Worm (Caenorhabditis elegans) whole organism, L4 larva: Measurements from ENCODE around the gene tag-153.

Experiments
- F26F4.8 ChIP-seq: fragments of 200-800 bp; sonication (Bioruptor generic); conservative IDR thresholded peaks from 2 replicates; pipeline ENCODE4 v1.3.6; 2022; ENCODE audit warnings: missing genetic modification characterization, missing compliant biosample characterization
- F37D6.2 ChIP-seq: sonication (generic microtip); optimal IDR thresholded peaks from 2 replicates; lab custom pipeline; 2016; ENCODE audit warnings: mild to moderate bottlenecking, missing genetic modification characterization, missing compliant biosample characterization
- F44E2.7 ChIP-seq: fragments of 200-800 bp; sonication (Bioruptor generic); IDR thresholded peaks from 2 replicates; pipeline ENCODE4 v2.1.2; 2022; ENCODE audit warnings: missing genetic modification characterization, missing compliant biosample characterization
- F49E8.2 ChIP-seq: sonication (generic microtip); optimal IDR thresholded peaks from 2 replicates; lab custom pipeline; 2016; ENCODE audit warnings: missing compliant biosample characterization, mild to moderate bottlenecking, missing genetic modification characterization, borderline replicate concordance
- R02D3.7 ChIP-seq: fragments of 150-350 bp; sonication (generic microtip); optimal IDR thresholded peaks from 3 replicates; lab custom pipeline; 2014; ENCODE audit warnings: missing biosample characterization, missing genetic modification characterization
- Y105C5A.15 ChIP-seq: fragments of 200-800 bp; sonication (Bioruptor generic); IDR thresholded peaks from 2 replicates; pipeline ENCODE4 v1.3.6; 2022; ENCODE audit warnings: missing genetic modification characterization, missing compliant biosample characterization
- Y5F2A.4 ChIP-seq: fragments of 200-800 bp; sonication (Bioruptor generic); optimal IDR thresholded peaks from 2 replicates; lab custom pipeline; 2018; ENCODE audit warnings: mild to moderate bottlenecking, missing genetic modification characterization, missing compliant biosample characterization
- Y75B8A.6 ChIP-seq: fragments of 200-800 bp; sonication (Bioruptor generic); IDR thresholded peaks from 2 replicates; pipeline ENCODE4 v1.3.6; 2022; ENCODE audit warnings: missing genetic modification reagents, missing genetic modification characterization, missing compliant biosample characterization
- ZK337.2 ChIP-seq: fragments of 200-800 bp; sonication (Bioruptor generic); IDR thresholded peaks from 2 replicates; pipeline ENCODE4 v1.3.6; 2022; ENCODE audit warnings: missing genetic modification reagents, missing genetic modification characterization, missing compliant biosample characterization
- aly-2 ChIP-seq: sonication (generic microtip); optimal IDR thresholded peaks from 2 replicates; lab custom pipeline; 2018; ENCODE audit warnings: missing biosample characterization, missing genetic modification characterization
- ama-1 ChIP-seq: fragments of 150-350 bp; optimal IDR thresholded peaks from 2 replicates; lab custom pipeline; 2014; ENCODE audit warnings: inconsistent platforms, mixed read lengths
- attf-4 ChIP-seq: sonication (generic microtip); optimal IDR thresholded peaks from 3 replicates; lab custom pipeline; 2017; ENCODE audit warnings: missing biosample characterization, missing genetic modification characterization
- ceh-28 ChIP-seq: fragments of 150-350 bp; optimal IDR thresholded peaks from 2 replicates; lab custom pipeline; 2014; ENCODE audit warnings: missing biosample characterization, missing genetic modification reagents, missing genetic modification characterization
- ceh-62 ChIP-seq: sonication (generic microtip); optimal IDR thresholded peaks from 2 replicates; lab custom pipeline; 2017; ENCODE audit warnings: missing biosample characterization, missing genetic modification characterization
- ces-1 ChIP-seq: fragments of 150-350 bp; sonication (generic microtip); optimal IDR thresholded peaks from 4 replicates; lab custom pipeline; 2014; ENCODE audit warnings: missing biosample characterization, missing genetic modification reagents, missing genetic modification characterization
- cey-2 ChIP-seq: sonication (generic microtip); optimal IDR thresholded peaks from 3 replicates; lab custom pipeline; 2017; ENCODE audit warnings: missing genetic modification characterization, mild to moderate bottlenecking, missing compliant biosample characterization, antibody characterized with exemption, borderline replicate concordance; ENCODE audit not compliant: insufficient read depth
- ctbp-1 ChIP-seq: fragments of 200-800 bp; sonication (Bioruptor generic); IDR thresholded peaks from 2 replicates; pipeline ENCODE4 v1.3.6; 2022; ENCODE audit warnings: missing genetic modification reagents, missing genetic modification characterization, missing compliant biosample characterization
- daf-12 ChIP-seq: fragments of 150-350 bp; optimal IDR thresholded peaks from 2 replicates; lab custom pipeline; 2014; ENCODE audit warnings: missing biosample characterization, missing genetic modification reagents, missing genetic modification characterization
- daf-16 ChIP-seq, 3 experiments: sonication (generic microtip); optimal IDR thresholded peaks; 2 replicates each; lab custom pipeline; 2016 to 2017; ENCODE audit warnings: missing genetic modification characterization in 3 of 3, missing genetic modification reagents in 3 of 3, mild to moderate bottlenecking in 2 of 3, missing compliant biosample characterization in 2 of 3, missing biosample characterization in 1 of 3, moderate library complexity in 1 of 3
- daf-8 ChIP-seq: fragments of 200-800 bp; sonication (Bioruptor generic); IDR thresholded peaks from 2 replicates; pipeline ENCODE4 v1.3.6; 2022; ENCODE audit warnings: missing genetic modification characterization, missing compliant biosample characterization
- dmd-6 ChIP-seq: fragments of 200-800 bp; sonication (Bioruptor generic); IDR thresholded peaks from 2 replicates; pipeline ENCODE4 v1.3.6; 2022; ENCODE audit warnings: missing genetic modification reagents, missing genetic modification characterization, missing compliant biosample characterization
- dpl-1 ChIP-seq: fragments of 150-350 bp; optimal IDR thresholded peaks from 2 replicates; lab custom pipeline; 2014; ENCODE audit warnings: missing biosample characterization, missing genetic modification reagents, missing genetic modification characterization
- duxl-1 ChIP-seq: sonication (generic microtip); optimal IDR thresholded peaks from 2 replicates; lab custom pipeline; 2016; ENCODE audit warnings: mild to moderate bottlenecking, missing genetic modification characterization, moderate library complexity, missing compliant biosample characterization; ENCODE audit not compliant: poor library complexity
- dve-1 ChIP-seq: sonication (generic microtip); optimal IDR thresholded peaks from 2 replicates; lab custom pipeline; 2017; ENCODE audit warnings: antibody characterized with exemption, mild to moderate bottlenecking, missing genetic modification characterization, missing compliant biosample characterization; ENCODE audit not compliant: insufficient read depth
- egl-27 ChIP-seq: sonication (generic microtip); optimal IDR thresholded peaks from 3 replicates; lab custom pipeline; 2017; ENCODE audit warnings: missing biosample characterization, missing genetic modification reagents, missing genetic modification characterization
- hlh-11 ChIP-seq: fragments of 200-800 bp; sonication (Bioruptor generic); optimal IDR thresholded peaks from 2 replicates; lab custom pipeline; 2018; ENCODE audit warnings: mild to moderate bottlenecking, missing genetic modification characterization, missing compliant biosample characterization
- madf-5 ChIP-seq, 2 experiments: fragments of 200-800 bp; sonication (Bioruptor generic); IDR thresholded peaks; 2 replicates each; pipeline ENCODE4 v1.3.6; 2022; ENCODE audit warnings: missing compliant biosample characterization in 2 of 2, missing genetic modification characterization in 2 of 2
- madf-9 ChIP-seq: fragments of 200-800 bp; sonication (Bioruptor generic); conservative IDR thresholded peaks from 2 replicates; pipeline ENCODE4 v1.3.6; 2022; ENCODE audit warnings: missing genetic modification reagents, missing genetic modification characterization, missing compliant biosample characterization
- mes-2 ChIP-seq: sonication (generic microtip); optimal IDR thresholded peaks from 2 replicates; lab custom pipeline; 2016; ENCODE audit warnings: missing genotype, mild to moderate bottlenecking, missing genetic modification characterization, missing compliant biosample characterization; ENCODE audit not compliant: poor library complexity, severe bottlenecking
- mxl-3 ChIP-seq: fragments of 200-800 bp; sonication (Bioruptor generic); optimal IDR thresholded peaks from 2 replicates; lab custom pipeline; 2018; ENCODE audit warnings: mild to moderate bottlenecking, missing genetic modification characterization, missing compliant biosample characterization
- nhr-11 ChIP-seq: fragments of 150-350 bp; optimal IDR thresholded peaks from 2 replicates; lab custom pipeline; 2014; ENCODE audit warnings: missing biosample characterization, missing genetic modification characterization
- nhr-237 ChIP-seq: sonication (generic microtip); optimal IDR thresholded peaks from 2 replicates; lab custom pipeline; 2017; ENCODE audit warnings: missing biosample characterization, missing genetic modification characterization
- nhr-42 ChIP-seq: fragments of 200-800 bp; sonication (Bioruptor generic); IDR thresholded peaks from 2 replicates; pipeline ENCODE4 v1.3.6; 2022; ENCODE audit warnings: missing genetic modification characterization, missing compliant biosample characterization
- nhr-76 ChIP-seq: fragments of 150-350 bp; optimal IDR thresholded peaks from 2 replicates; lab custom pipeline; 2014; ENCODE audit warnings: missing biosample characterization, missing genetic modification characterization
- nhr-77 ChIP-seq: fragments of 150-350 bp; optimal IDR thresholded peaks from 2 replicates; lab custom pipeline; 2014; ENCODE audit warnings: missing biosample characterization, missing genetic modification characterization
- pha-4 ChIP-seq, 2 experiments: fragments of 150-350 bp in 1 of 2; fragments of 200-800 bp in 1 of 2; sonication (Bioruptor generic) in 1 of 2; IDR thresholded peaks in 1 of 2; optimal IDR thresholded peaks in 1 of 2; 2 replicates each; pipeline versions ENCODE4 v1.3.6 to Lab custom; 2014 to 2022; ENCODE audit warnings: missing genetic modification characterization in 2 of 2, missing genetic modification reagents in 2 of 2, missing biosample characterization in 1 of 2, missing compliant biosample characterization in 1 of 2
- pqm-1 ChIP-seq: sonication (generic microtip); optimal IDR thresholded peaks from 2 replicates; lab custom pipeline; 2017; ENCODE audit warnings: missing biosample characterization, missing genetic modification characterization
- sdz-12 ChIP-seq: fragments of 200-800 bp; sonication (Bioruptor generic); optimal IDR thresholded peaks from 2 replicates; lab custom pipeline; 2018; ENCODE audit warnings: mild to moderate bottlenecking, missing genetic modification characterization, missing compliant biosample characterization
- spr-1 ChIP-seq: sonication (generic microtip); optimal IDR thresholded peaks from 2 replicates; lab custom pipeline; 2016; ENCODE audit warnings: mild to moderate bottlenecking, missing genetic modification characterization, missing compliant biosample characterization
- tra-1 ChIP-seq: fragments of 200-800 bp; sonication (Bioruptor generic); IDR thresholded peaks from 2 replicates; pipeline ENCODE4 v1.3.6; 2022; ENCODE audit warnings: missing genetic modification reagents, missing genetic modification characterization, missing compliant biosample characterization
- unc-130 ChIP-seq: sonication (generic microtip); optimal IDR thresholded peaks from 2 replicates; lab custom pipeline; 2016; ENCODE audit warnings: missing genetic modification reagents, missing genetic modification characterization, missing compliant biosample characterization
- vab-7 ChIP-seq: fragments of 200-800 bp; sonication (Bioruptor generic); IDR thresholded peaks from 2 replicates; pipeline ENCODE4 v1.3.6; 2022; ENCODE audit warnings: missing genetic modification reagents, missing genetic modification characterization, missing compliant biosample characterization
- zag-1 ChIP-seq: fragments of 150-350 bp; optimal IDR thresholded peaks from 2 replicates; lab custom pipeline; 2014; ENCODE audit warnings: missing biosample characterization, missing genetic modification characterization
- zfp-2 ChIP-seq: sonication (generic microtip); optimal IDR thresholded peaks from 2 replicates; lab custom pipeline; 2016; ENCODE audit warnings: mild to moderate bottlenecking, missing genetic modification characterization, missing compliant biosample characterization
- zfp-3 ChIP-seq: fragments of 200-800 bp; sonication (Bioruptor generic); conservative IDR thresholded peaks from 2 replicates; pipeline ENCODE4 v1.3.6; 2022; ENCODE audit warnings: missing genetic modification reagents, missing genetic modification characterization, missing compliant biosample characterization
- zip-2 ChIP-seq: fragments of 150-350 bp; optimal IDR thresholded peaks from 2 replicates; lab custom pipeline; 2014; ENCODE audit warnings: missing biosample characterization, missing genetic modification characterization
- ztf-7 ChIP-seq: fragments of 150-350 bp; optimal IDR thresholded peaks from 2 replicates; lab custom pipeline; 2014; ENCODE audit warnings: missing biosample characterization, missing genetic modification characterization

Gene tag-153

DNA sequence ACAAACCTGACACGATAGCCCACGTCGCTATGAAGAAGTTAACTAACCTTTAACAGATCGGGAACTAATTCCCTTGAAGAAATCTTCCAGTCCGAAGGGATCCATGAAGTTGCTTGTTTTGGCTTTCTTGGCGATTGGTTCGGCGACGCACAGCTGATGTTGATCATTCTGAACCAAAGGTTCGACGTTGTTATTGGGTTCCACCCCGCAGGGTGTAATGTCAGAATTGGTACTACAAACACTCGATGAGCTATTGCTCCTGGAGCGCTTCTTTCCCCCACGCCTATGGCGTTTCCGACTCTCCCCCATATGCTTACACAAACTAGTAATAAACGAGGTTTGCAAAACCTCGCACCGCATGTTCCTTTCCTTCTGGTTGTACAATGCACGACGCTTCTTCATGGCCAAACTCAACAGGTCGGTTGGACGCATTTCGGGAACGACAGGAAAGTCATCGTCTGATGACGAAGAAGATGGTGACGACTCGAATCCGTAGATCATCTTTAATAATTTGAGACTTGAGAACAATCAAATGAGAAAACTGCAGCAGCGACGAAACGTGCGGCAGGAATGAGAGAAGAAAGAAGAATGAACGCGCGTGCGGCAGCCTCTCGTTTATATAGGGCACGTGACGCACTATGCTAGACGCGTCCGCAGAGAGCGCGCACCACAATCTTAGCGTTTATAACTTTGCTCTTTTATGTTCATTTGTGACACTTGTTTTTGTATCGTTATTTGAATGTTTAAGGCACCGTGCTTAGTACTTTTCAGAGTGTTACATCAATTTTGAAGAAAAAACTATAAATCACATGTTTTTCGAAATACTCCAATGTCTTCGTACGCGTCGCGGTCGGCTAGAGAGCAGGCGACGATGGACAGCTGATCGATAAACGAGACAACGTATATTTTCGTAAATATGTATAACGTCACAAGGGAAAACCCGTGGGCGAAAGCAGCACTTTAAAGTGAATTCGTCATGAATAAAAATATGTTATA lies 21.0 kb downstream of the tag-153 start, which contains the start of gene tos-1 (continued):
- TF ChIP-seq attf-4 (tag; lab: Kevin White, UChicago): no peak
- TF ChIP-seq dmd-6 (GFP tag; lab: Robert Waterston, UW): peak; percentile 99
- peak; percentile 43 for TF ChIP-seq cey-2 (tag; lab: Kevin White, UChicago)
- no peak for TF ChIP-seq Y105C5A.15 (GFP tag; lab: Robert Waterston, UW)
- TF ChIP-seq ZK337.2 (GFP tag; lab: Robert Waterston, UW): no peak
- no peak for TF ChIP-seq ceh-62 (tag; lab: Kevin White, UChicago)
- peak; percentile 51 for TF ChIP-seq sdz-12
- peak; percentile 80 for TF ChIP-seq ztf-7 (tag; lab: Kevin White, UChicago)
- TF ChIP-seq zfp-3: peak; percentile 98

DNA sequence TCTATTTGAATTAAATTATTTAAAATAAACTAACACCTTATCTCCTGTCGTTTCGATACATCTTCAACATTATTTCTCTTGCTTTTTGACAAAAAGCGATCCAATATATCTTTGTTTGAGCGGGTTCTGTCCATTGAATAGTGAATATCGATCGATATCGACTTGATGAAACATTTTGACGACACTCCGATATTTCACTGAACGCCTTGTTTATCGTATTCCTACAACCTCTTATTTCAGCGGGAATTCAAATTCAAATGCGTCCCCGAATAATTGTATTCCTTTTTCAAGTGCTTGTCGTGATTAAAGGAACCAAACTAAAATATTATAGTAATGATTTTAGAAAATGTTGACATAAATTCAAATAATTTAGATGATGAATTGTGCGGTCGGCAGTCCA lies 23.9 kb downstream of the tag-153 start, which contains the start of the genes K07B1.7 and try-5:
K07B1.7 (minus strand) TSS at position 159 of the 400 bp plus-strand sequence.
try-5 (plus strand) TSS at position 241 of the 400 bp plus-strand sequence.
- no peak for TF ChIP-seq tra-1 (GFP tag; lab: Robert Waterston, UW)
- TF ChIP-seq daf-16 (GFP tag; optimal IDR thresholded peaks at IDR 0.05; lab: Kevin White, UChicago): no peak
- TF ChIP-seq daf-16 (tag; optimal IDR thresholded peaks at IDR 0.05; lab: Kevin White, UChicago): peak; percentile 37
- peak; percentile 95 for TF ChIP-seq dpl-1
- no peak for TF ChIP-seq F26F4.8 (GFP tag; lab: Robert Waterston, UW)
- peak; percentile 83 for TF ChIP-seq R02D3.7 (tag; lab: Kevin White, UChicago)
- TF ChIP-seq daf-8 (GFP tag; lab: Robert Waterston, UW): no peak
- no peak for TF ChIP-seq ctbp-1
- TF ChIP-seq F44E2.7 (GFP tag; lab: Robert Waterston, UW): no peak
- TF ChIP-seq madf-5 (GFP tag; IDR thresholded peaks at IDR 0.05; lab: Robert Waterston, UW): no peak
- TF ChIP-seq pqm-1 (tag; lab: Kevin White, UChicago): no peak
- TF ChIP-seq vab-7: no peak
- no peak for TF ChIP-seq hlh-11 (tag; lab: Kevin White, UChicago)
- peak; percentile 30 for TF ChIP-seq dve-1
- TF ChIP-seq F49E8.2 (tag; lab: Kevin White, UChicago): no peak
- TF ChIP-seq aly-2 (tag; lab: Kevin White, UChicago): no peak
- TF ChIP-seq nhr-11: no peak
- TF ChIP-seq madf-9 (GFP tag; lab: Robert Waterston, UW): no peak
- no peak for TF ChIP-seq nhr-237 (tag; lab: Kevin White, UChicago)
- TF ChIP-seq pha-4 (GFP tag; IDR thresholded peaks at IDR 0.05; lab: Robert Waterston, UW): no peak
- TF ChIP-seq pha-4 (tag; optimal IDR thresholded peaks at IDR 0.05; lab: Kevin White, UChicago): no peak
- no peak for TF ChIP-seq mxl-3
- no peak for TF ChIP-seq Y5F2A.4 (GFP tag; lab: Kevin White, UChicago)
- TF ChIP-seq attf-4 (tag; lab: Kevin White, UChicago): no peak
- no peak for TF ChIP-seq ztf-7 (tag; lab: Kevin White, UChicago)
- TF ChIP-seq unc-130 (GFP tag; lab: Kevin White, UChicago): no peak
- no peak for TF ChIP-seq duxl-1 (tag; lab: Kevin White, UChicago)
- TF ChIP-seq ama-1 (lab: Kevin White, UChicago): no peak
- TF ChIP-seq mes-2 (tag; lab: Kevin White, UChicago): no peak
- no peak for TF ChIP-seq daf-12 (tag; lab: Kevin White, UChicago)
- TF ChIP-seq spr-1 (tag; lab: Kevin White, UChicago): no peak
- no peak for TF ChIP-seq F37D6.2 (tag; lab: Kevin White, UChicago)
- TF ChIP-seq zfp-2: no peak
- TF ChIP-seq ces-1: no peak
- no peak for TF ChIP-seq nhr-77 (tag; lab: Kevin White, UChicago)
- TF ChIP-seq zip-2 (tag; lab: Kevin White, UChicago): no peak
- TF ChIP-seq nhr-76 (tag; lab: Kevin White, UChicago): no peak
- peak; percentile 69 for TF ChIP-seq ceh-28
- no peak for TF ChIP-seq zag-1 (tag; lab: Kevin White, UChicago)
- no peak for TF ChIP-seq Y75B8A.6
- TF ChIP-seq nhr-42 (GFP tag; lab: Robert Waterston, UW): no peak
- no peak for TF ChIP-seq egl-27 (tag; lab: Kevin White, UChicago)
